Worm (Caenorhabditis elegans) whole organism, dauer: ENCODE measurements around the gene Y54G11A.1.

Experiments used
- unc-62 ChIP-seq: sonication (generic microtip); optimal IDR thresholded peaks from 2 replicates; lab custom pipeline; 2017; ENCODE audit warnings: missing biosample characterization, missing genetic modification reagents, missing genetic modification characterization

Y54G11A.1 gene

DNA sequence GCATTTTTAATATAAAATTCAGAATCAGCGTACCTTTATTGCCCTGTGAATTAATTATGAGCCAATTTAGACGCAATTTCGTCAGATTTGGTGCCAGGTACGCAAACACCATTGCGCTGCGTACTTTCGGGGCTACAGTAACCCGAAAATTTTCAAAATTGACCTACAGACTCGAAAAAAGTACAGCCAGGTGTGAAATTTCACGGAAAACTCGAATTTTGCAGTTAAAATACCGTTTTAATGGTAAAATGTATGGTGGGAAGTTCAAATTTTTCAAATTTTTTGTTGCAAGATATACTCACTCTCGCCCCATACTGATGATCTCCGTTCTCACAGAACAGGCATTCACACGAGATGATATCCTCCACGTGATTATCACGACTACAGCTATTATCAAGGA lies 32.4 kb downstream of the Y54G11A.1 start:
- no peak for TF ChIP-seq unc-62 (GFP tag; lab: Kevin White, UChicago)

- no peak for TF ChIP-seq unc-62 (GFP tag; lab: Kevin White, UChicago)
Measured at ce11 chrII:14234375-14235102, 34.5 kb downstream of the Y54G11A.1 start.

- no peak for TF ChIP-seq unc-62 (GFP tag; lab: Kevin White, UChicago)
Measured at ce11 chrII:14233879-14234278, 35.1 kb downstream of the Y54G11A.1 start, which contains the start of gene men-1. Gene men-1, minus strand, starts transcription at chrII:14234120.

DNA sequence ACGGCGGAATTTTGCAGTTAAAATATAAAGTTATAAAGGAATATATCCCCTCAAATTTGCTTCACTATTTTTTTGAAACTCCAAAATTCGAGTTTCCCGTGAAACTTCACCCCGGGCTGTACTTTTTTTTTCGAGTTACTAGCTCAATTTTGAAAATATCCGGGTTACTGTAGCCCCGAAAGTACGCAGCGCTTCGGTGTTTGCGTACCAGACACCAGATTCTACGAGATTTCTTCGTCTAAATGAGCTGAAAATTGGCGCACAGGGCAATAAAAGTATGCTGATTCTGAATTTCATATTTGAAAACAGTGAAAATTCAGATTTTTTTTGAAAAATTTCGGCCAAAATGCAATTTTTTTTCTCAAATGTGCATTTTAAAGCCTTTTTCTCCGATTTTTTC lies 38.1 kb downstream of the Y54G11A.1 start:
- TF ChIP-seq unc-62 (GFP tag; lab: Kevin White, UChicago), result no peak

- no peak for TF ChIP-seq unc-62 (GFP tag; lab: Kevin White, UChicago)
Measured at ce11 chrII:14230075-14230474, 38.9 kb downstream of the Y54G11A.1 start.

DNA sequence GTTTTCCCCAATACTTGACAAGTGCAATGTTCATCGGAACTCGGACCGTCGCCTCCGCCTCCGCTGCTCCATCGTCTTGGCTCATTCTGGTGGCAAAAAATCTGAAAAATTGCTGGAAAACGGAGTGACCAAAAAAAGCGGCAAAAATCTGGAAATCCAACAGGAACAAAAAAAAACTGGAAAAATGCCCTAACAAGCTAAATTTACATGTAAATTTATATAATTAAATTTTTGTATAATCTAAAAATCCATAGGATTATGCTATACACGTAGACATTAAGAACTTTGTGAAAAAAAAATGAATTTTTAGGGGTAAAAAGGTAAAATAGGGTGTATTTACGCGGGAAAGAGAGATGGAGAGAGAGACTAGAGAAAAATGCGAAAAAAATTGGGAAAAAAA lies 42.8 kb downstream of the Y54G11A.1 start, which contains the start of gene Y48B6A.13:
TSS of gene Y48B6A.13 (minus strand) at position 101 of the 400 bp plus-strand sequence.
- no peak for TF ChIP-seq unc-62 (GFP tag; lab: Kevin White, UChicago)

DNA sequence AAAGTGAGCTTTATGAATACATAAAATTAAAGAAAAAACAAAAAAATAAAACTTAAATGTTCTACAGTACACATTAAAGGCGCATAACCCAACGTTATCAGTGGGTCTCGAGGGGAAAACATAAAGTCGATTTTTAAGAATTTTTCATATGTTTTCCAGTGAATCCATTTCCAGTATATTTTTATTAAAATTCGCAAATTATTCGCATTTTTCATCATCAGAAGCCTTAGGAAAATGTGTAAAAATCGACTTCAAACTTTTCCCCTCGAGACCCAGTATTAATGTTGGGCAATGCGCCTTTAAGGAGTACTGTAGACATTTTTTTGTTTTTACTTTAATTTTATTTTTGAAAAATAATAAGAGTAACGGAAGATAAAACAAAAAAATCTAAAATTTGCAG lies 50.9 kb downstream of the Y54G11A.1 start:
- TF ChIP-seq unc-62 (GFP tag; lab: Kevin White, UChicago), result no peak

ce11 chrII:14214109-14214508 lies 54.9 kb downstream of the Y54G11A.1 start, which contains the start of gene Y48B6A.10:
Gene Y48B6A.10, plus strand, starts transcription at chrII:14214409.
- TF ChIP-seq unc-62 (GFP tag; lab: Kevin White, UChicago), result no peak

DNA sequence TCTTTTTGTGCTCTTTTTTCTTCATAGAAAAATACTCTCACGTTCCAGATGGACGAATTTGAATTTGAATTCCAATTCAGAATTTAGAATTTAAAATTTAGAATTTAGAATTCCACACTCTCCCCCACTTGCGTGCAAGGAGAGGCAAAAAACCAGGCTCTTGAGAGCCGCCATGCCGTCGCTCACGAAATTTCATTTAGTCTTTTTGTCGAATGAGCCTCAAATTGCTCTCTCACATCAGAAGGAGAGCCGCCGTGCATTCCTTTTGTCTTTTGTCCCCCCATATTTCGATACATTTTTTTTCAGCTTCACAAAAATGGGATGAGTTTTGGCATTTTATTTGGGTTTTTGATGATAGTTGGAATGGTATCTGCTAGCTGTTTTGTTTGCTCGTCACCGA lies 57.9 kb downstream of the Y54G11A.1 start, which contains the start of gene hot-7:
TSS of gene hot-7 (plus strand) at position 301 of the 400 bp plus-strand sequence.
- no peak for TF ChIP-seq unc-62 (GFP tag; lab: Kevin White, UChicago)
